Worm (Caenorhabditis elegans): ENCODE results near the gene F17C11.6.

The F17C11.6 gene

DNA sequence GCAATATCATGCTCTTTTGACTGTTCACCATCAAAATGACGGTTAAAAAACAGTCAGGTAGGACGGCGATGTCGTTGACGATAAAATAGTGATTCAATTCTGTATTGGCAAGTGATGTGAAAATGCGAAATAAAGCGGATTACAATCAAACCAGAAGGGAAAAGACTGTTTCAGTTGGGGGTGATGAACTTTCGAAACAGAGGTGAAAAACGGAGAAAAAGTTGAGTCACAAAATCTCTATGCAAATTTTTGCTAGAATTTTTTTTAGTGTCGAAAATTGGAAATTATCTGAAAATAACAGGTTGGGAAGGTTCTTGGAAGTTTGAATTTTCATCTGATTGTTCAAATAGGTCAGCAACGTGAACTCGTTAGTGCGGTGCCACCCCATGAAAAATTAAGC lies 33.2 kb upstream of the F17C11.6 start, which contains the start of gene nas-31:
TSS of gene nas-31 (minus strand) at position 101 of the 400 bp plus-strand sequence.
- TF ChIP-seq nhr-77 (tag; optimal IDR thresholded peaks at IDR 0.05), result no peak
- TF ChIP-seq nhr-6 (tag; optimal IDR thresholded peaks at IDR 0.05), result no peak
- no peak for TF ChIP-seq ZK546.5 (tag; optimal IDR thresholded peaks at IDR 0.05)
- TF ChIP-seq ztf-11 (tag; optimal IDR thresholded peaks at IDR 0.05), result no peak
- no peak for TF ChIP-seq ama-1 (optimal IDR thresholded peaks at IDR 0.05)
- no peak for TF ChIP-seq fos-1 (tag; optimal IDR thresholded peaks at IDR 0.05)
- TF ChIP-seq unc-55 (GFP tag; optimal IDR thresholded peaks at IDR 0.05), result no peak
- TF ChIP-seq R02D3.7 (tag; optimal IDR thresholded peaks at IDR 0.05), result no peak
- no peak for TF ChIP-seq F13H6.1 (tag; optimal IDR thresholded peaks at IDR 0.05)

- no peak for TF ChIP-seq nhr-25 (tag; optimal IDR thresholded peaks at IDR 0.05)
- TF ChIP-seq alr-1 (tag; optimal IDR thresholded peaks at IDR 0.05), result no peak
- no peak for TF ChIP-seq aly-2 (tag; optimal IDR thresholded peaks at IDR 0.05)
- no peak for TF ChIP-seq mdl-1 (tag; optimal IDR thresholded peaks at IDR 0.05)
- no peak for TF ChIP-seq unc-55 (GFP tag; optimal IDR thresholded peaks at IDR 0.05)
- no peak for TF ChIP-seq nhr-129 (tag; optimal IDR thresholded peaks at IDR 0.05)
- TF ChIP-seq C34F6.9 (tag; optimal IDR thresholded peaks at IDR 0.05), result no peak
Measured at ce11 chrV:10923229-10923628, 31.7 kb upstream of the F17C11.6 start, which contains the start of gene F58B4.7. F58B4.7 (minus strand) TSS chrV:10923329.

ce11 chrV:10924731-10925130 lies 30.2 kb upstream of the F17C11.6 start, which contains the start of gene F58B4.6:
F58B4.6 (plus strand) TSS chrV:10925031.
- TF ChIP-seq gmeb-1 (tag; optimal IDR thresholded peaks at IDR 0.05) (no peak), nhr-23 (tag; optimal IDR thresholded peaks at IDR 0.05) (no peak), lin-11 (tag; optimal IDR thresholded peaks at IDR 0.05) (peak; percentile 12)

- TF ChIP-seq nhr-10 (tag; optimal IDR thresholded peaks at IDR 0.05), result no peak
- peak; percentile 35 for TF ChIP-seq lin-11 (tag; optimal IDR thresholded peaks at IDR 0.05)
Measured at ce11 chrV:10925658-10926057, 29.3 kb upstream of the F17C11.6 start.

DNA sequence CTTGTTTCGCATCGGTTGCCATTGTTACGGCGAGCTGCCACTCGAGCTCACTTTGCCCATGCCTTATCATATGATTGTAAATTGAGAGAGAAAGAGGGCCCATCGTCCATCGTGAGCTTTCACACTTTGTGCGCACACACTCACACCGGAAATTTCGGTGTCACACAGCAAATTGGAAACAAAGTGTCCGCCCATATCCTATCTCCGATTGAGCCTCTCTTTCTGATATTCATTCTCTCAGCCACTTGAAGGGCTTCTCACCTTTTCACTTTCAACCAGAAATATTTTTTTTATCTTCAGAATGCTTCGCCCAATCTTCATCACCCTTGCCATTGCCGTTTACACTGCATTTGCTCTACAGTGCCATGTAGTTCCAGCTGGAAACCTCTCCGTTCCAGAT lies 25.4 kb upstream of the F17C11.6 start, which contains the start of gene F58B4.3:
TSS of gene F58B4.3 (plus strand) at position 301 of the 400 bp plus-strand sequence.
- peak; percentile 39 for TF ChIP-seq lin-11 (tag; optimal IDR thresholded peaks at IDR 0.05)
- no peak for TF ChIP-seq snpc-4 (tag; optimal IDR thresholded peaks at IDR 0.05)

- TF ChIP-seq nhr-129 (tag; optimal IDR thresholded peaks at IDR 0.05), result no peak
- no peak for TF ChIP-seq ztf-4 (tag; optimal IDR thresholded peaks at IDR 0.05)
- no peak for TF ChIP-seq ztf-1 (GFP tag; conservative IDR thresholded peaks at IDR 0.05)
- no peak for TF ChIP-seq dmd-4 (tag; optimal IDR thresholded peaks at IDR 0.05)
Measured at ce11 chrV:10931189-10931588, 23.7 kb upstream of the F17C11.6 start, which contains the start of gene scvp-1. scvp-1 (minus strand) TSS chrV:10931289.

DNA sequence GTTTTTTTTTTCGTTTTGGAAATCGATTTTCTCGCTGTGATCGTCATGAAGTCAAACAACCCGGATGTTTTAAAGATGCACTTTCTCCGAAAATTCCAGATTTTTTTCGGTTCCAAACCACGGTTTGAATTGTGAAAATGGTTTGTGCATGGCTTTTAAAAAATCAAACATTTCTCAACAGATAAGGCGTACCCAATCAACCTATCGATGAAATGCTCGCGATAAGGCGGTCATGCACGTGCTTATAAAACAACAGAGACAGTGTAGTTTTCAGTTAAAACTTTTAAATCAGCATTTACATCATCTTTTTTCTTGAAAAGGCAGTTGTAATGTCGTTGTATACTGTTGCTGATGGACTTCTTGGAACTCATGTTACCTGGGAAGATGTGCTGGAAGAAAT lies 22.5 kb upstream of the F17C11.6 start, which contains the start of gene F58B4.5:
TSS of gene F58B4.5 (plus strand) at position 283 of the 400 bp plus-strand sequence.
- TF ChIP-seq ama-1 (optimal IDR thresholded peaks at IDR 0.05) (no peak), peb-1 (tag; optimal IDR thresholded peaks at IDR 0.05) (no peak), elt-1 (tag; optimal IDR thresholded peaks at IDR 0.05) (no peak), skn-1 (tag; optimal IDR thresholded peaks at IDR 0.05) (no peak), lin-13 (GFP tag; optimal IDR thresholded peaks at IDR 0.05) (no peak), sma-9 (GFP tag; optimal IDR thresholded peaks at IDR 0.05) (peak; percentile 71), sma-9 (tag; optimal IDR thresholded peaks at IDR 0.05) (no peak), snpc-4 (tag; optimal IDR thresholded peaks at IDR 0.05) (no peak), fos-1 (tag; optimal IDR thresholded peaks at IDR 0.05) (peak; percentile 43), crh-2 (tag; optimal IDR thresholded peaks at IDR 0.05) (peak; percentile 54)

- no peak for TF ChIP-seq ama-1 (optimal IDR thresholded peaks at IDR 0.05)
- TF ChIP-seq blmp-1 (tag; optimal IDR thresholded peaks at IDR 0.05; ENCODE audit: insufficient read depth), result no peak
- TF ChIP-seq sma-9 (GFP tag; optimal IDR thresholded peaks at IDR 0.05), result peak; percentile 71
- TF ChIP-seq sma-9 (tag; optimal IDR thresholded peaks at IDR 0.05), result no peak
- TF ChIP-seq peb-1 (tag; optimal IDR thresholded peaks at IDR 0.05), result no peak
- TF ChIP-seq F13H6.1 (tag; optimal IDR thresholded peaks at IDR 0.05), result peak; percentile 13
- TF ChIP-seq crh-2 (tag; optimal IDR thresholded peaks at IDR 0.05), result peak; percentile 40
- TF ChIP-seq fos-1 (tag; optimal IDR thresholded peaks at IDR 0.05), result peak; percentile 73
- no peak for TF ChIP-seq lin-13 (GFP tag; optimal IDR thresholded peaks at IDR 0.05)
- TF ChIP-seq alr-1 (tag; optimal IDR thresholded peaks at IDR 0.05), result no peak
- TF ChIP-seq nhr-21 (tag; optimal IDR thresholded peaks at IDR 0.05), result no peak
- TF ChIP-seq nhr-6 (tag; optimal IDR thresholded peaks at IDR 0.05), result no peak
Measured at ce11 chrV:10936681-10937080, 18.2 kb upstream of the F17C11.6 start, which contains the start of gene F17C11.12. F17C11.12 (minus strand) TSS chrV:10936920.
